Fruit fly (Drosophila melanogaster): Measurements from ENCODE around the gene CG16984.

CG16984 gene

DNA sequence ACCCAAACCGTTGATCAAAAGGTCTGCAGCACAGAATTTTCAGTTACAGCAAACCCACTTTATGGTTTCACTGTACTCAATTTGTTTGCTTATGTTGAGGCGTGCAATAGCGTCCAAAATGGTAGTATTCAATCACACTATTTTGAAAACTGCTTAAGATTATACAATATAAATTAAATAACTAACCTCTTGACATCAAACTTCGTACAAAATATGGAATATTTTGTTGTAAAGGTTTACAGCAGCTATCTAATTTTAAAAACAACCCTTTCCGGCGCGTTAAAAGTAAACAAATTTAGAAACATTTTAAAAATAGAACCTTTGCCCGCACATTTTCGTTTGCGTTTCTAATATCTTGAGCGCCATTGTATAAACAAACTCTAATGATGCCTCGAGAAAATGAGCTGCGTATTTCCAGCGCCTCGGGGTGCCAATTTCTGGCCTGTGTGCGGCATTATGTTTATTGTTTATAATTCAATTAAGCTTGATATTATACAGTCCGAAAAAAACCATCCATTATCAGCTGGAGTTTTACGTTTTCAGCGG is 4.7 kb upstream of the CG16984 start:
- TF ChIP-seq Dll (optimal IDR thresholded peaks at IDR 0.05) (no peak), CG8478 (optimal IDR thresholded peaks at IDR 0.05) (no peak), pan (optimal IDR thresholded peaks at IDR 0.05) (no peak), usp (GFP tag; optimal IDR thresholded peaks at IDR 0.05) (no peak), EcR (GFP tag; optimal IDR thresholded peaks at IDR 0.05) (no peak), psq (optimal IDR thresholded peaks at IDR 0.05) (no peak)

DNA sequence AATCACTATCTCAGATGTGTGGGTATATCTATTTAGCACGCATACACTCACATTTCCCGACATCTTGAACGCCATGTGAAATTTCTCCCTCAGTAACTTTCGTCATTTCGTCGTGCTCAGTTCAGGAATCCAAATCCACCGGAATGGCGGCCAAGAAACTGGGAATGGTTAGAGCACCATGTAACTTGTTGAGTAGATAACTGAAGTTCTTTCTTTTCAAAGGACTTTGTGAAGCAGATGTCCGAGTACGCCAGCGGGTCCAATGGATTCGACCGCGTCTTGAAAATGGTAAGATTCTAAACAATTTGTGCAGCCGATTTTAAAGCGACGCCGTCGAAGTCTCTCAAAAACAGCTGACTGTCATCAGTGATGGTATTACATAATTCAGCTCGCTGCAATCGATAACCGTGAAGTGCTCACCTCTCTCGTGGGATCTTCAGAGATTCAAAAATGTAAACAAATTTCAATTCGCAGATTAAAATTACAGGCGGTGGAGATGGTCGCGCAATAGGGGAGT is 3.7 kb downstream of the CG16984 start, which contains the start of the genes CG16985 and CG12182:
Gene CG16985 (plus strand): TSS at position 84 of the 517 bp plus-strand sequence.
Gene CG12182 (minus strand): TSS at position 366 of the 517 bp plus-strand sequence.
- no peak for TF ChIP-seq EcR (GFP tag; optimal IDR thresholded peaks at IDR 0.05)
- TF ChIP-seq pan (optimal IDR thresholded peaks at IDR 0.05) = no peak
- TF ChIP-seq CG8478 (optimal IDR thresholded peaks at IDR 0.05) = no peak
- TF ChIP-seq Dll (optimal IDR thresholded peaks at IDR 0.05) = no peak
- no peak for TF ChIP-seq usp (GFP tag; optimal IDR thresholded peaks at IDR 0.05)
- TF ChIP-seq psq (optimal IDR thresholded peaks at IDR 0.05) = no peak

DNA sequence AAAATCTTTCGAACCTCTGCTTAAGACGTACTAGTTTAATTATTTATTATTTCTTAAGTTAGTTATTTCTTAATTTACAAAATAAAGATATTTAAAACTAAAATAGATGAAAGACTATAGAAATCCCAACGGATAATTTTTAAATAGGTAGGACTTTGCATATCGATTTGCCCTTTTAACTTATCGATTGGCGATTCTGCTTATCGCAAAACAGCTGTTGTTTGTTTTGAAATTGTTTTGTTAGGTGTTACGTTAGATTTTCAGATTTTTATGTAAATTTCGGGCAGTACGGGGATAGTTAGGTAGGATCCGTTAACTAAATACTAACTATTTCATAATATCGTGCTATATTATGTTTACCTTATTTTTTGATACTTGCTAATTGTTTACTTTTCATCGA is 4.6 kb downstream of the CG16984 start, which contains the start of gene CG16986:
Gene CG16986 (plus strand): TSS at position 188 of the 400 bp plus-strand sequence.
- TF ChIP-seq psq (optimal IDR thresholded peaks at IDR 0.05) (no peak), Dll (optimal IDR thresholded peaks at IDR 0.05) (no peak), CG8478 (optimal IDR thresholded peaks at IDR 0.05) (no peak), EcR (GFP tag; optimal IDR thresholded peaks at IDR 0.05) (no peak), usp (GFP tag; optimal IDR thresholded peaks at IDR 0.05) (no peak), pan (optimal IDR thresholded peaks at IDR 0.05) (no peak)

DNA sequence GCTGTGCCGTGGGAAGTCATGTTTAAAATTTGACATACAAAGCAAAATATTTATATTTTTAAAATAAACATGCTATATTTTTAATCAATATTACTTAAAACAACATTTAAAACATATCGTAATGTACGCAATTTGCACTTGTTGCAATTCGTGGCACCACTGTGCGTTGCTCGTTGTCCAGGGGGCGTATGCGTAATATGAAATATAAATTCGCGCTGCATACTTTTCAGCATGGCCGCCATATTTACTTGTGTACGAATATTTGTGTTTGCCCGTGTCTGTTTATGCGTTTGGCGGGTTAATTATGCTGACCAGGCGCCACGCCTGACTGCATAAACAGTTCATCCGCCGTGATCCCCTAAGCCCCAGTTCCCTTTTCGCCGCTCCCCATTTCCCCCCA is 13.2 kb downstream of the CG16984 start:
- TF ChIP-seq EcR (GFP tag; optimal IDR thresholded peaks at IDR 0.05) = no peak

DNA sequence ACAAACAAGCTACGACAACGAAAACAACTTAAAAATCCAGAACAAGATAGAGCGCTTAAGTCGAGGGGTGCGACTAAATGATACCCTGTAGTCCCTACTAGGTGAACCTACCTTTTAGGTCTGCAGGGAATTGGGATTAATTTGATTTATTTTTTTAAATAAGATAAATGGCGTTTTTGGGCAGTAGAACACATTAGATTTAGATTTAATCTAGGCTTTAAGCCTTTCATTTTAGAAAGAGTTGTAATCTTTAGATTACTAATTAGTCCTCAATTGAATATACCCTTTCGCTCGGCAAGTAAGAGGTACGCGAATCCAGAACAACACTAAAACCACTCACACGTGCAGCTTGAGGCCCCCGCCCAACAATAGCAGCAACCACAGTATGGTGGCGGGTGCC is 18.6 kb downstream of the CG16984 start:
- no peak for TF ChIP-seq pan (optimal IDR thresholded peaks at IDR 0.05)
- no peak for TF ChIP-seq psq (optimal IDR thresholded peaks at IDR 0.05)
- TF ChIP-seq Dll (optimal IDR thresholded peaks at IDR 0.05) = no peak
- TF ChIP-seq EcR (GFP tag; optimal IDR thresholded peaks at IDR 0.05) = no peak
- TF ChIP-seq usp (GFP tag; optimal IDR thresholded peaks at IDR 0.05) = no peak
- TF ChIP-seq CG8478 (optimal IDR thresholded peaks at IDR 0.05) = no peak

DNA sequence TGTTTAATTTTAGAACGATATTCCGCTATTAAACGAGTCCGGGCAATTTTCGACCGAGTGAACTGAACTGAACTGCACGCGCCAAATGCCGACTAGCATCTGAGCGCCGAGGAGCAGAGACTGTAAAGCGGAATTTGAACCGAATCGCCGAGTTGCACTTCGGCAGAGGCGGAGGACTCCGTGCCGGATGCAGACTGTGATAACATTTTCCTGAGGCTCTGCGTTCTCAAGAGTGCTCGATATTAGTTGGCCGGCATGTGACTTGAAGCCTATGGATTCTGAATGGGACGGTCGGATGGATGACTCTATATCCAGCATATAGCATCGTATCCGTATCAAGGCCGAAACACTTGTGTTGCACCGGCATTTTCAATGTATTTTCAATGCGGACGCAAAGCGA is 34.4 kb downstream of the CG16984 start, which contains the start of gene Pxn:
Gene Pxn (minus strand): TSS at position 101 of the 400 bp plus-strand sequence.
- TF ChIP-seq pan (optimal IDR thresholded peaks at IDR 0.05) (no peak), Dll (optimal IDR thresholded peaks at IDR 0.05) (no peak), psq (optimal IDR thresholded peaks at IDR 0.05) (no peak), CG8478 (optimal IDR thresholded peaks at IDR 0.05) (no peak), usp (GFP tag; optimal IDR thresholded peaks at IDR 0.05) (no peak), EcR (GFP tag; optimal IDR thresholded peaks at IDR 0.05) (no peak)

DNA sequence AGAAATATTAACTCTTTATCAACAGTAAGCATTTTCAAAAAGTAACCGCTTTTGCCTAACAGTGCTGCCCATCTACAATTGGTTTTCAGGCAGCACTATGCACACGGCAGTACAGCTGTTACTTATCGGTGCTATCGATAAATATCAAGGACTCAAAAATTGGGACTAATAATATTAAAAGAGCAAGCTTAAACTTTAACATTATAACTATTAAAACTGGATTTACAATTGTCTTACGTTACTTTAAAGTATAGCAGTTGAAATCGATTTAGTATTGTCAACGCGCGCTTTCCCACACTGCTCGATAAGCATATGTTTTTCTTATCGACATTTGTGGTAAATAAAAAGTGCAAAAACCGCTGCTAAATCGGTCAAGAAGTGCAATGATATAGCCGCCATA is 35.8 kb downstream of the CG16984 start, which contains the start of the genes CG42245 and MEP-1:
Gene CG42245 (plus strand): TSS at position 310 of the 400 bp plus-strand sequence.
Gene MEP-1 (plus strand): TSS at position 310 of the 400 bp plus-strand sequence.
- TF ChIP-seq CG8478 (optimal IDR thresholded peaks at IDR 0.05) (no peak), usp (GFP tag; optimal IDR thresholded peaks at IDR 0.05) (no peak), psq (optimal IDR thresholded peaks at IDR 0.05) (no peak), pan (optimal IDR thresholded peaks at IDR 0.05) (no peak), EcR (GFP tag; optimal IDR thresholded peaks at IDR 0.05) (no peak), Dll (optimal IDR thresholded peaks at IDR 0.05) (no peak)

DNA sequence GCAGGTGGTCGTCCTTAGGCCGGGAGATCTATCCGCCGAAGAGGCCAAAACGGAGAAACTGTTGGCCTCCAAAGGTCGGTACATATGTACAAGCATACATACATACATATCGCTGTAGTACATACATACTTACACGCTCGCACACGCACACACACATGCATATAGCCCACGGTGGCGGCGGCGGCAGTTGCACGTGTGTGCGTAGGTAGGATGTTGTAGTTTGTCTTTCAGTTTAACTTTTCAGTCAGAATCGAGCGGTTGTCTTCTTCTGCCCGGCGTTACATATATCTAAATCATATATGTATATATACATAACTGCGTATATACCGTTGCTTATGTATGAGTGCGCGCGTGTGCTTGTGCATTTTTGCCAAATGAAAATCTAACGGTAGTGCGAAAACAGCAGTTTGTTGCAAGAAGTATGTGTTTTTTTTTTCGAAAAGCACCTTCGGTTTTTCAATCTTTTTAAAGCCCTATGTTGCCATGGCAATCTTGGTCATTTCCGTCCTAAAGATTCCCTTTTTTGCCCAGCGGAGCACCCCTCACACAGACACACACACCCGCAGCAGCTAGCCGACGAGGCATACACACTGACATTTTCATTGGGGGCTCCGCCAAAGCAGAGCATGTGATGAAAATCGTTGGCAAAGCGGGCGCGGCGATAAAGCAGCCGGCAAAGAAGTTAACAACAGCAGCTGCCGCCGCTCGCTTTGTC is 36.6 kb downstream of the CG16984 start:
- TF ChIP-seq usp (GFP tag; optimal IDR thresholded peaks at IDR 0.05) = no peak
- no peak for TF ChIP-seq CG8478 (optimal IDR thresholded peaks at IDR 0.05)

DNA sequence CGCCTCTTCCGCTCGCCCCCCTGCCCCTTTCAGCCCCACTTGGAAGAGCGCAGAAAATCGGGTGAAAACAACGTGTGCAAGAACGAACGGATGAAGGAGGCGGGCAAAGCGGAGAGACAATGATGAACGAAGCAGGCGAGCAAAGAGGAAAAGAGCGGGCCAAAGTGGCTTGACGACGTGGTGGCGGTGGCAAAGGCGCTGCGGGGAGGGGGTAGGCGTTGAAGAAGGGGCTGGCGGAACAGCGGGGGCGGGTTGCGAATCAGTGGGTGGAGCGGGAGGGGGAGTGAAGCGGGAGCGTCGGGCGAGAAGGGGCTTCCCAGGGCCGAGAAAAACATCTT is 37.2 kb downstream of the CG16984 start:
- TF ChIP-seq CG8478 (optimal IDR thresholded peaks at IDR 0.05) (no peak), usp (GFP tag; optimal IDR thresholded peaks at IDR 0.05) (no peak), pan (optimal IDR thresholded peaks at IDR 0.05) (no peak), Dll (optimal IDR thresholded peaks at IDR 0.05) (peak; percentile 63), psq (optimal IDR thresholded peaks at IDR 0.05) (peak; percentile 67), EcR (GFP tag; optimal IDR thresholded peaks at IDR 0.05) (no peak)

DNA sequence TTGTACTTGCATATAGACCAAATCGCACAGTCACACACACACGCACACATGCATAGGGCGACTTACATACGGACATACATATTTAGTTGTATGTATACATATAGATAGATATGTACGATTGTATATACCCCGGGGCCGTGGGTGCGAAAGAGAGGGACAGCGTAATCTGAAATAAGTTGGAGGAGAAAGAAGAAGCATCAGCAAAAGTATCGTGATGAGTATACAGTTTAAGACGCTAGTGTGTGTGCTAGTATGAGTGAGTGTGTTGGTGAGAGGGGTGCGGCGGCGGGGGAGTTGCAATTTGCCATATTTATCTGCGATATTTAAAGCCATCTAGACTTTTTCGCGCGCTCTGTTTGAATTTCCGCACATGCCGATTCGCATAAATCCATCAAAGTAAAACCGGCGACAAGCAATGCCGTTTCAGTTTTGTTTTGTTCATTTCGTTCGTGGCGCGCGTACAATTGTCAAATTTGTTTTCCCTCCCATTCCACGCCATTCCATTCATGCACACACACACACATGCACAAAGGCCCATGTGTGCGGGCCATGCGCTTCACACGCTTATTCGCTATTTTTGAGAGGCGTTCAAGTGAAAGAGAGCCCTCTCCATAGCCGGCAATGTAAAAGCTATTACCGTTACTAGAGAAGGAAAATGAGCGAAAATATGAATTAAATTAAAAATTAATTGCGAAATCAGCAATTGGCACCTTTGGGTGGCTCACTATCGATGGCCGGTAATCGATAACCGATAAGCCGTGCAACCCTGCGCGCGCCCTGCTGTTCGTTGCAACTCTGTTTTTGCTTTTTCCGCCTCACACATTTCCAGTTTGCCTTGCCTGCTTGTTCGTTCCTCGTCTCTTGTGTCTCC is 39.6 kb downstream of the CG16984 start:
- peak; percentile 55 for TF ChIP-seq Dll (optimal IDR thresholded peaks at IDR 0.05)
- TF ChIP-seq usp (GFP tag; optimal IDR thresholded peaks at IDR 0.05) = no peak

DNA sequence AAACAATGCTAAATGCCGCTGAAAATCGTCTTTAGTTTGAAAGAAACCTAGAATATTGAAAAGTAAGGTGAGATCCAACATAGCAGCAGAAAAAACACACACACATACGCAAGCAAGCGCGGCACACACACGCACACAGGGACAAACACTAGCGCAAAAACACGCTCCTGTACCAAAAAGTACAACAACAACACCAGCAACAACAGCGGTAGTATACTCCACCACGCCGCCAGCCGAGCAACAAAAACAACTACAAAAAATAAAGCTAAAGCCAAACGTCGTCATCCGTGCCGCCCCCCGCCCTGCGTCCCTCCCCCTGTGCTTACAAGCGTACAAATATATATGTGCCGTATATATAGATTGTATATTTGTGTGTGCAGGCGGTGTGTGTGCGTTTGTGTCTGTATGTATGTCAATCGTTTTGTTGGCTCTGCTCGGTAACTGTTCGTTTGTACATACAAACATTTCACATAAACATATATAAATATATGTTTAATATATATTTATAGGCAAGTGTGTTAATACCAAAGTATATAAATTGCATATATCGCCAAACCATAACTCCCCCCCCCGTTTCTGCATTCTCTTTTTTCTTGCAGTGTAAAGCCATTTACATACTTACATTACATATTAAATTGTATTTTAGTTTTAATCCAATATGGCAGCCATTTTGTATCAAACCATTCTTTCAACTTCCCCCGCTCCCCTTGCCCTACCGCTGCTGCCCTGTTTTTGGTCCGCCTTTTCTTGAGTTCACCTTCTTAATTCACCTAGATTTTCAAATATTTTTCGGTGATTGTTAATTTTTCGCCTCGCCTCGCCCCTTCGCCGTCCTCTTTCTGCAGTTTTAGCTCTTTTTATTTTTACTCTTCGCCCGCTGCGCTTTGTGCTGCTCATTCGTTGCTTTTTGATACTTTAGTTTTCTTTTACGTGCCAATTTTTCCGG is 40.7 kb downstream of the CG16984 start:
- TF ChIP-seq Dll (optimal IDR thresholded peaks at IDR 0.05) (no peak), usp (GFP tag; optimal IDR thresholded peaks at IDR 0.05) (no peak), pan (optimal IDR thresholded peaks at IDR 0.05) (no peak), psq (optimal IDR thresholded peaks at IDR 0.05) (no peak), CG8478 (optimal IDR thresholded peaks at IDR 0.05) (no peak), EcR (GFP tag; optimal IDR thresholded peaks at IDR 0.05) (no peak)

All from whole organism.